Worm (Caenorhabditis elegans) whole organism, young adult: Measurements from ENCODE around the gene ZK154.1.

ENCODE experiments used
- B0261.1 ChIP-seq: sonication (generic microtip); optimal IDR thresholded peaks from 2 replicates; lab custom pipeline; 2016; ENCODE audit warnings: mild to moderate bottlenecking, missing genetic modification characterization, moderate library complexity, missing compliant biosample characterization
- C06A6.2 ChIP-seq: fragments of 200-800 bp; sonication (Bioruptor generic); conservative IDR thresholded peaks from 2 replicates; pipeline ENCODE4 v1.3.6; 2022; ENCODE audit warnings: missing genetic modification characterization, missing compliant biosample characterization
- F10E7.11 ChIP-seq: sonication (generic microtip); optimal IDR thresholded peaks from 2 replicates; lab custom pipeline; 2017; ENCODE audit warnings: mild to moderate bottlenecking, missing genetic modification characterization, moderate library complexity, missing compliant biosample characterization
- F23B12.7 ChIP-seq: sonication (generic microtip); optimal IDR thresholded peaks from 2 replicates; lab custom pipeline; 2017; ENCODE audit warnings: missing genetic modification characterization, mild to moderate bottlenecking, missing compliant biosample characterization, antibody characterized with exemption, moderate library complexity; ENCODE audit not compliant: insufficient read depth
- F37B4.10 ChIP-seq: fragments of 200-800 bp; sonication (Bioruptor generic); IDR thresholded peaks from 2 replicates; pipeline ENCODE4 v1.3.6; 2022; ENCODE audit warnings: missing genetic modification characterization, missing compliant biosample characterization
- F39B2.1 ChIP-seq: fragments of 200-800 bp; sonication (Bioruptor generic); IDR thresholded peaks from 2 replicates; pipeline ENCODE4 v1.3.6; 2022; ENCODE audit warnings: missing genetic modification reagents, missing genetic modification characterization, missing compliant biosample characterization
- F52B5.7 ChIP-seq: sonication (generic microtip); optimal IDR thresholded peaks from 2 replicates; lab custom pipeline; 2016; ENCODE audit warnings: mild to moderate bottlenecking, missing genetic modification characterization, missing compliant biosample characterization
- F55B11.4 ChIP-seq: sonication (generic microtip); optimal IDR thresholded peaks from 2 replicates; lab custom pipeline; 2016; ENCODE audit warnings: missing compliant biosample characterization, missing genetic modification characterization, borderline replicate concordance; ENCODE audit not compliant: insufficient read depth
- F57A8.1 ChIP-seq: fragments of 200-800 bp; sonication (Bioruptor generic); optimal IDR thresholded peaks from 2 replicates; lab custom pipeline; 2018; ENCODE audit warnings: mild to moderate bottlenecking, missing genetic modification characterization, moderate library complexity, missing compliant biosample characterization
- K11D2.4 ChIP-seq: fragments of 200-800 bp; sonication (Bioruptor generic); IDR thresholded peaks from 2 replicates; pipeline ENCODE4 v1.3.6; 2022; ENCODE audit warnings: missing genetic modification reagents, missing genetic modification characterization, missing compliant biosample characterization
- T26A5.8 ChIP-seq: sonication (generic microtip); optimal IDR thresholded peaks from 2 replicates; lab custom pipeline; 2016; ENCODE audit warnings: missing genetic modification characterization, missing compliant biosample characterization
- Y53F4B.3 ChIP-seq: fragments of 200-800 bp; sonication (Bioruptor generic); IDR thresholded peaks from 2 replicates; pipeline ENCODE4 v1.3.6; 2022; ENCODE audit warnings: missing genetic modification reagents, missing genetic modification characterization, missing compliant biosample characterization
- ama-1 ChIP-seq, 3 experiments: fragments of 150-350 bp in 1 of 3; sonication (generic microtip) in 2 of 3; optimal IDR thresholded peaks; 2 replicates each; lab custom pipeline; 2014 to 2018; ENCODE audit warnings: missing biosample characterization in 2 of 3, missing genetic modification characterization in 2 of 3, missing genetic modification reagents in 2 of 3
- aptf-3 ChIP-seq: fragments of 200-800 bp; sonication (Bioruptor generic); IDR thresholded peaks from 2 replicates; pipeline ENCODE4 v1.3.6; 2022; ENCODE audit warnings: missing genetic modification characterization, missing compliant biosample characterization
- atf-7 ChIP-seq: sonication (generic microtip); optimal IDR thresholded peaks from 2 replicates; lab custom pipeline; 2017; ENCODE audit warnings: mild to moderate bottlenecking, missing genetic modification characterization, missing compliant biosample characterization
- bed-1 ChIP-seq: fragments of 200-800 bp; sonication (Bioruptor generic); IDR thresholded peaks from 2 replicates; pipeline ENCODE4 v1.3.6; 2022; ENCODE audit warnings: missing genetic modification reagents, missing genetic modification characterization, missing compliant biosample characterization
- cebp-2 ChIP-seq: fragments of 200-800 bp; sonication (Bioruptor generic); IDR thresholded peaks from 2 replicates; pipeline ENCODE4 v1.3.6; 2022; ENCODE audit warnings: missing genetic modification characterization, missing compliant biosample characterization
- ceh-79 ChIP-seq: sonication (generic microtip); optimal IDR thresholded peaks from 2 replicates; lab custom pipeline; 2017; ENCODE audit warnings: mild to moderate bottlenecking, missing genetic modification characterization, missing compliant biosample characterization
- chd-7 ChIP-seq: sonication (generic microtip); optimal IDR thresholded peaks from 2 replicates; lab custom pipeline; 2016; ENCODE audit warnings: mild to moderate bottlenecking, missing genetic modification characterization, moderate library complexity, missing compliant biosample characterization
- die-1 ChIP-seq: sonication (generic microtip); optimal IDR thresholded peaks from 2 replicates; lab custom pipeline; 2016; ENCODE audit warnings: missing genotype, mild to moderate bottlenecking, missing genetic modification characterization, missing compliant biosample characterization
- efl-1 ChIP-seq: fragments of 150-350 bp; optimal IDR thresholded peaks from 2 replicates; lab custom pipeline; 2014; ENCODE audit warnings: missing biosample characterization, missing genetic modification reagents, missing genetic modification characterization
- hlh-12 ChIP-seq: sonication (generic microtip); optimal IDR thresholded peaks from 2 replicates; lab custom pipeline; 2016; ENCODE audit warnings: missing genetic modification characterization, missing compliant biosample characterization
- hmg-20 ChIP-seq: fragments of 200-800 bp; sonication (Bioruptor generic); IDR thresholded peaks from 2 replicates; pipeline ENCODE4 v1.3.6; 2022; ENCODE audit warnings: missing genetic modification reagents, missing genetic modification characterization, missing compliant biosample characterization
- let-526 ChIP-seq: fragments of 200-800 bp; sonication (Bioruptor generic); IDR thresholded peaks from 2 replicates; pipeline ENCODE4 v1.3.6; 2022; ENCODE audit warnings: missing genetic modification reagents, missing genetic modification characterization, missing compliant biosample characterization
- lin-35 ChIP-seq, 3 experiments: fragments of 150-350 bp in 2 of 3; sonication (generic microtip) in 1 of 3; optimal IDR thresholded peaks; 2 replicates each; lab custom pipeline; 2014 to 2018; ENCODE audit warnings: missing biosample characterization in 3 of 3, missing genetic modification characterization in 3 of 3, missing genetic modification reagents in 3 of 3
- lin-40 ChIP-seq: sonication (generic microtip); optimal IDR thresholded peaks from 2 replicates; lab custom pipeline; 2016; ENCODE audit warnings: missing genetic modification characterization, mild to moderate bottlenecking, missing compliant biosample characterization, missing genotype, missing genetic modification reagents
- lir-1 ChIP-seq: fragments of 200-800 bp; sonication (Bioruptor generic); conservative IDR thresholded peaks from 2 replicates; pipeline ENCODE4 v1.3.6; 2022; ENCODE audit warnings: missing genetic modification reagents, missing genetic modification characterization, missing compliant biosample characterization
- lsy-27 ChIP-seq: sonication (generic microtip); optimal IDR thresholded peaks from 2 replicates; lab custom pipeline; 2017; ENCODE audit warnings: missing genetic modification characterization, mild to moderate bottlenecking, missing compliant biosample characterization, antibody characterized with exemption, missing genotype, borderline replicate concordance; ENCODE audit not compliant: insufficient read depth
- madf-6 ChIP-seq: fragments of 200-800 bp; sonication (Bioruptor generic); IDR thresholded peaks from 2 replicates; pipeline ENCODE4 v1.3.6; 2022; ENCODE audit warnings: missing genetic modification reagents, missing genetic modification characterization, missing compliant biosample characterization
- madf-8 ChIP-seq: fragments of 200-800 bp; sonication (Bioruptor generic); conservative IDR thresholded peaks from 2 replicates; pipeline ENCODE4 v1.3.6; 2022; ENCODE audit warnings: missing genetic modification reagents, missing genetic modification characterization, missing compliant biosample characterization
- mcd-1 ChIP-seq: fragments of 200-800 bp; sonication (Bioruptor generic); IDR thresholded peaks from 2 replicates; pipeline ENCODE4 v1.3.6; 2022; ENCODE audit warnings: missing genetic modification reagents, missing genetic modification characterization, missing compliant biosample characterization
- mel-28 ChIP-seq: sonication (generic microtip); optimal IDR thresholded peaks from 2 replicates; lab custom pipeline; 2016; ENCODE audit warnings: borderline replicate concordance, mild to moderate bottlenecking, missing genetic modification characterization, missing compliant biosample characterization
- mxl-1 ChIP-seq: sonication (generic microtip); optimal IDR thresholded peaks from 2 replicates; lab custom pipeline; 2016; ENCODE audit warnings: missing genetic modification characterization, missing compliant biosample characterization
- nhr-27 ChIP-seq: fragments of 200-800 bp; sonication (Bioruptor generic); optimal IDR thresholded peaks from 2 replicates; lab custom pipeline; 2018; ENCODE audit warnings: mild to moderate bottlenecking, missing genetic modification characterization, moderate library complexity, missing compliant biosample characterization
- nhr-80 ChIP-seq: sonication (generic microtip); optimal IDR thresholded peaks from 2 replicates; lab custom pipeline; 2016; ENCODE audit warnings: missing genetic modification characterization, missing compliant biosample characterization
- rcor-1 ChIP-seq: fragments of 200-800 bp; sonication (Bioruptor generic); IDR thresholded peaks from 2 replicates; pipeline ENCODE4 v1.3.6; 2022; ENCODE audit warnings: missing genetic modification reagents, missing genetic modification characterization, missing compliant biosample characterization
- snpc-1.1 ChIP-seq: sonication (generic microtip); optimal IDR thresholded peaks from 2 replicates; lab custom pipeline; 2017; ENCODE audit warnings: missing genetic modification characterization, mild to moderate bottlenecking, missing compliant biosample characterization, antibody characterized with exemption, moderate library complexity, missing genotype, missing genetic modification reagents; ENCODE audit not compliant: insufficient read depth
- snpc-3.4 ChIP-seq: sonication (generic microtip); optimal IDR thresholded peaks from 2 replicates; lab custom pipeline; 2017; ENCODE audit warnings: missing genetic modification characterization, mild to moderate bottlenecking, missing compliant biosample characterization, antibody characterized with exemption, moderate library complexity, missing genotype, missing genetic modification reagents
- sptf-2 ChIP-seq: fragments of 200-800 bp; sonication (Bioruptor generic); optimal IDR thresholded peaks from 2 replicates; lab custom pipeline; 2018; ENCODE audit warnings: mild to moderate bottlenecking, missing genetic modification characterization, missing compliant biosample characterization
- tbx-9 ChIP-seq: sonication (generic microtip); optimal IDR thresholded peaks from 2 replicates; lab custom pipeline; 2016; ENCODE audit warnings: borderline replicate concordance, missing genetic modification characterization, inconsistent platforms, missing compliant biosample characterization
- tlf-1 ChIP-seq: fragments of 200-800 bp; sonication (Bioruptor generic); optimal IDR thresholded peaks from 2 replicates; lab custom pipeline; 2018; ENCODE audit warnings: mild to moderate bottlenecking, missing genetic modification characterization, missing compliant biosample characterization
- xnd-1 ChIP-seq: sonication (generic microtip); optimal IDR thresholded peaks from 2 replicates; lab custom pipeline; 2016; ENCODE audit warnings: missing genotype, missing genetic modification reagents, missing genetic modification characterization, missing compliant biosample characterization
- zfh-2 ChIP-seq: fragments of 200-800 bp; sonication (Bioruptor generic); conservative IDR thresholded peaks from 2 replicates; pipeline ENCODE4 v1.3.6; 2022; ENCODE audit warnings: missing genetic modification reagents, missing genetic modification characterization, missing compliant biosample characterization
- zim-3 ChIP-seq: sonication (generic microtip); optimal IDR thresholded peaks from 2 replicates; lab custom pipeline; 2017; ENCODE audit warnings: mild to moderate bottlenecking, missing genetic modification characterization, moderate library complexity, missing compliant biosample characterization
- ztf-18 ChIP-seq: sonication (generic microtip); optimal IDR thresholded peaks from 2 replicates; lab custom pipeline; 2016; ENCODE audit warnings: missing genotype, mild to moderate bottlenecking, missing genetic modification characterization, missing compliant biosample characterization
- ztf-22 ChIP-seq: fragments of 200-800 bp; sonication (Bioruptor generic); optimal IDR thresholded peaks from 2 replicates; lab custom pipeline; 2018; ENCODE audit warnings: mild to moderate bottlenecking, missing genetic modification characterization, moderate library complexity, missing compliant biosample characterization
- ztf-25 ChIP-seq: fragments of 200-800 bp; sonication (Bioruptor generic); IDR thresholded peaks from 2 replicates; pipeline ENCODE4 v1.3.6; 2022; ENCODE audit warnings: missing genetic modification reagents, missing genetic modification characterization, missing compliant biosample characterization

The ZK154.1 gene

DNA sequence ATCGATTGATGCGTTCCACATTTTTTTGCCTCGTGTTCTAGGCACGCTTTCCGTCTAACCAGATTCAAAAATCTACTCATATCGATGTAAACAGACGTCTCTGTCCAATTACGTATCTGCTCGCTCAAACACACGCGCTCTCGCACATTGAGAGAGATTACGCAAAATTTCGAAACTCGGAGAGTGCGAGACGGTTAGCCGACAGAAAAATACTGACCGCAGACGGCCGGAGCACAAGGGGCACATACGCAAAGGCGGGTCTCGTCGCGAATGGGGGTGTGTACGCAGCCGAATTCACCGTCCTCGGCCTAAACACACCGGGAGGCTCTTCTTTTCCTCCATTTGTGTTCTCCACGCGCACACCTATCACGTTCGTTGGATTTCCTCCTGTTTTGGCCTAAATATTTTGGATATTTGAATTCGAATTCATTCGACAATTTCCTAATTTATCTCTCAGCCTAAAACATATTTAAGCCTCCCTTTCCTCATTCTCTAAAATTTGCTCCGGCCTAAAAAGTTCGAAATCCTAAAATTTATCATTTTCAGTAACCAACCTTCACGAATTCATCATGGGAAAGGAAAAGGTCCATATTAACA, 43.8 kb downstream of the ZK154.1 start, which contains the start of gene eef-1A.2 (continued):
- TF ChIP-seq chd-7 (tag; lab: Kevin White, UChicago) (peak; percentile 89), madf-6 (GFP tag; lab: Robert Waterston, UW) (0 out of 2 replicates have a peak, but pooled peaks have one; percentile 18), mel-28 (tag; lab: Kevin White, UChicago) (no peak), nhr-80 (tag; lab: Kevin White, UChicago) (peak; percentile 97), tbx-9 (tag; lab: Kevin White, UChicago) (no peak), K11D2.4 (peak; percentile 88), mcd-1 (GFP tag; lab: Robert Waterston, UW) (peak; percentile 80), efl-1 (GFP tag; lab: Kevin White, UChicago) (no peak), sptf-2 (GFP tag; lab: Kevin White, UChicago) (peak; percentile 42), T26A5.8 (tag; lab: Kevin White, UChicago) (no peak), lsy-27 (tag; lab: Kevin White, UChicago) (no peak), atf-7 (tag; lab: Kevin White, UChicago) (peak; percentile 93), ama-1 (optimal IDR thresholded peaks at IDR 0.05; lab: Kevin White, UChicago) (no peak), ama-1 (GFP tag; optimal IDR thresholded peaks at IDR 0.05; lab: Kevin White, UChicago) (peak in 1 of 2 experiments; percentile 7), snpc-3.4 (tag; lab: Kevin White, UChicago) (no peak), F37B4.10 (GFP tag; lab: Robert Waterston, UW) (no peak), ztf-25 (GFP tag; lab: Robert Waterston, UW) (no peak), Y53F4B.3 (no peak), xnd-1 (no peak), zim-3 (tag; lab: Kevin White, UChicago) (no peak), lin-40 (tag; lab: Kevin White, UChicago) (peak; percentile 93), bed-1 (GFP tag; lab: Robert Waterston, UW) (no peak), hlh-12 (tag; lab: Kevin White, UChicago) (no peak), hmg-20 (GFP tag; lab: Robert Waterston, UW) (no peak), F57A8.1 (GFP tag; lab: Kevin White, UChicago) (peak; percentile 15), F55B11.4 (no peak), F10E7.11 (no peak), zfh-2 (GFP tag; lab: Robert Waterston, UW) (peak; percentile 98), aptf-3 (no peak), nhr-27 (tag; lab: Kevin White, UChicago) (no peak), F23B12.7 (no peak), lir-1 (peak; percentile 88), C06A6.2 (GFP tag; lab: Robert Waterston, UW) (peak; percentile 85), cebp-2 (peak; percentile 96), rcor-1 (GFP tag; lab: Robert Waterston, UW) (peak; percentile 53; the same call in 1 of the 2 replicates), ztf-22 (peak; percentile 88), tlf-1 (peak; percentile 82), ztf-18 (tag; lab: Kevin White, UChicago) (peak; percentile 63), let-526 (GFP tag; lab: Robert Waterston, UW) (peak; percentile 85), ceh-79 (no peak), F39B2.1 (no peak), F52B5.7 (peak; percentile 64), die-1 (tag; lab: Kevin White, UChicago) (peak; percentile 58), snpc-1.1 (tag; lab: Kevin White, UChicago) (no peak), lin-35 (GFP tag; optimal IDR thresholded peaks at IDR 0.05; lab: Kevin White, UChicago) (peak in 1 of 3 experiments; percentile 78), mxl-1 (tag; lab: Kevin White, UChicago) (no peak), B0261.1 (peak; percentile 30), madf-8 (GFP tag; lab: Robert Waterston, UW) (no peak)
